Worm (Caenorhabditis elegans) whole organism, early embryonic: ENCODE data around the gene lpr-2.

Source experiments
- aly-1 ChIP-seq: sonication (generic microtip); optimal IDR thresholded peaks from 2 replicates; lab custom pipeline; 2016; ENCODE audit warnings: missing genetic modification characterization, missing compliant biosample characterization
- ets-7 ChIP-seq: sonication (generic microtip); optimal IDR thresholded peaks from 2 replicates; lab custom pipeline; 2016; ENCODE audit warnings: missing genotype, missing genetic modification characterization, missing compliant biosample characterization

DNA sequence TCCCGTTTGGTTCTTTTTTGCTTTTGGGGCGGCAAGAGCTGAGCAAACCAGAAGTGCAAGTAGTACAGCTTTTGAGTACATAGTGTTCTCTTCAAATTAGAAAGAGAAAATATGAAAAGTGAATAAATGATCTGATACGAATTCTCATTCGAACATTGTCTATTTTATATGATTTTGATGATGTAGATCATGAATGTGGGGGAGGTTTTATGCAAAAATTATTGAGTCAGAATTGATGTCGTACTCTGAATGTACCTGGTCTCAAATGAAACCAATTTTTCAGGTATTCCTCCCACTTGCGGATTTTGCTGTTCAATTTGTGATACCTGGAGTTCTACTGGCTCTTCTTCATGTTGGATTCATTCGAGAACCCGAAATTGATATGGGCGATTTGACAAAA, 38.8 kb upstream of the lpr-2 start, which contains the start of gene K01A6.4:
- no peak for TF ChIP-seq ets-7 (tag; lab: Kevin White, UChicago)
- no peak for TF ChIP-seq aly-1 (tag; lab: Kevin White, UChicago)
